Fruit fly (Drosophila melanogaster): ENCODE results near the gene CG4678.

Gene CG4678

dm6 chrX:16750712-16751578 is 55.0 kb downstream of the CG4678 start (continued):
- TF ChIP-seq CG1832 (GFP tag; optimal IDR thresholded peaks at IDR 0.05) (peak; percentile 4), ara (GFP tag; IDR thresholded peaks at IDR 0.05) (peak; percentile 53; the same call in 1 of the 2 replicates), Scr (GFP tag; IDR thresholded peaks at IDR 0.05; ENCODE audit: partially characterized antibody) (no peak), CG2712 (tag; optimal IDR thresholded peaks at IDR 0.05) (peak; percentile 91), sens (GFP tag) (peak; percentile 88), CG14965 (GFP tag; optimal IDR thresholded peaks at IDR 0.05; ENCODE audit: borderline replicate concordance) (no peak), CG13894 (tag; optimal IDR thresholded peaks at IDR 0.05) (peak; percentile 32), ttk (GFP tag; IDR thresholded peaks at IDR 0.05) (no peak; the same call in 1 of the 2 replicates), Hr39 (optimal IDR thresholded peaks at IDR 0.05) (no peak), CG32767 (GFP tag; IDR thresholded peaks at IDR 0.05) (peak; percentile 39; the same call in 1 of the 2 replicates), fd96Cb (tag; optimal IDR thresholded peaks at IDR 0.05) (peak; percentile 71), ci (GFP tag; IDR thresholded peaks at IDR 0.05) (peak; percentile 60; the same call in 1 of the 3 replicates), ro (GFP tag; IDR thresholded peaks at IDR 0.05) (no peak), CG4424 (GFP tag; optimal IDR thresholded peaks at IDR 0.05) (peak; percentile 71), CG6272 (GFP tag; IDR thresholded peaks at IDR 0.05) (no peak), Ptx1 (GFP tag; IDR thresholded peaks at IDR 0.05) (peak; percentile 61), dmrt11E (tag; optimal IDR thresholded peaks at IDR 0.05) (peak; percentile 78), H2.0 (GFP tag; IDR thresholded peaks at IDR 0.05) (peak; percentile 60; the same call in 1 of the 2 replicates), Ssrp (tag; optimal IDR thresholded peaks at IDR 0.05) (peak; percentile 82), CG9609 (GFP tag; optimal IDR thresholded peaks at IDR 0.05) (no peak), B-H2 (GFP tag; optimal IDR thresholded peaks at IDR 0.05) (no peak), twi (tag; optimal IDR thresholded peaks at IDR 0.05) (peak; percentile 51), unc-4 (GFP tag; IDR thresholded peaks at IDR 0.05; ENCODE audit: partially characterized antibody) (no peak), scrt (GFP tag; optimal IDR thresholded peaks at IDR 0.05) (peak; percentile 73), CG18764 (GFP tag; optimal IDR thresholded peaks at IDR 0.05) (no peak), Side (GFP tag; optimal IDR thresholded peaks at IDR 0.05) (no peak), CG14667 (GFP tag; IDR thresholded peaks at IDR 0.05) (no peak), Dip3 (GFP tag; optimal IDR thresholded peaks at IDR 0.05) (no peak), mld (GFP tag; IDR thresholded peaks at IDR 0.05; ENCODE audit: partially characterized antibody) (no peak), CG1792 (GFP tag; optimal IDR thresholded peaks at IDR 0.05) (no peak), croc (GFP tag; conservative IDR thresholded peaks at IDR 0.05) (no peak; the same call in 2 of the 3 replicates), dysf (GFP tag; IDR thresholded peaks at IDR 0.05) (peak; percentile 74; the same call in 2 of the 3 replicates), zen2 (GFP tag; IDR thresholded peaks at IDR 0.05; ENCODE audit: partially characterized antibody) (no peak), CG11247 (GFP tag; IDR thresholded peaks at IDR 0.05) (no peak), CG31224 (GFP tag; IDR thresholded peaks at IDR 0.05) (0 out of 2 replicates have a peak, but pooled peaks have one; percentile 20), CG12219 (GFP tag; optimal IDR thresholded peaks at IDR 0.05) (peak; percentile 75), CG6689 (GFP tag; IDR thresholded peaks at IDR 0.05) (peak; percentile 75), grn (GFP tag; optimal IDR thresholded peaks at IDR 0.05) (no peak), gro (GFP tag; optimal IDR thresholded peaks at IDR 0.05) (peak; percentile 50), Rfx (GFP tag; IDR thresholded peaks at IDR 0.05) (peak; percentile 70), E2f2 (GFP tag; IDR thresholded peaks at IDR 0.05) (no peak), CG10147 (GFP tag; optimal IDR thresholded peaks at IDR 0.05) (peak; percentile 81), CG10565 (GFP tag; optimal IDR thresholded peaks at IDR 0.05) (no peak), Hr51 (GFP tag; optimal IDR thresholded peaks at IDR 0.05) (peak in 1 of 2 experiments; percentile 81), cato (GFP tag; optimal IDR thresholded peaks at IDR 0.05; ENCODE audit: borderline replicate concordance) (no peak), CG18011 (GFP tag; optimal IDR thresholded peaks at IDR 0.05) (no peak), fd3F (GFP tag; optimal IDR thresholded peaks at IDR 0.05) (peak; percentile 40), ems (GFP tag; optimal IDR thresholded peaks at IDR 0.05) (no peak), Blimp-1 (GFP tag; optimal IDR thresholded peaks at IDR 0.05) (peak; percentile 77)
